Fruit fly (Drosophila melanogaster) whole organism, embryonic: ENCODE measurements around the gene CG9389.

ENCODE experiments used
- CG13287 ChIP-seq: fragments of 200-800 bp; sonication (Bioruptor generic); IDR thresholded peaks from 2 replicates; pipeline ENCODE4 v1.3.6; 2022; ENCODE audit warnings: missing biosample characterization, missing genetic modification characterization; ENCODE audit not compliant: partially characterized antibody
- CG14710 ChIP-seq: fragments of 200-800 bp; sonication (Bioruptor generic); optimal IDR thresholded peaks from 3 replicates; lab custom pipeline; 2019; ENCODE audit warnings: missing biosample characterization, mild to moderate bottlenecking, missing genetic modification characterization, moderate library complexity
- Dip2 ChIP-seq: fragments of 200-800 bp; sonication (Bioruptor generic); IDR thresholded peaks from 2 replicates; pipeline ENCODE4 v1.3.6; 2022; ENCODE audit warnings: missing biosample characterization, missing genetic modification characterization
- H15 ChIP-seq: fragments of 200-800 bp; sonication (Bioruptor generic); IDR thresholded peaks from 3 replicates; pipeline ENCODE4 v1.3.6; 2022; ENCODE audit warnings: missing biosample characterization, missing genetic modification characterization
- Ravus ChIP-seq: fragments of 200-800 bp; sonication (Bioruptor generic); IDR thresholded peaks from 2 replicates; pipeline ENCODE4 v1.3.6; 2022; ENCODE audit warnings: missing biosample characterization, missing genetic modification characterization
- Sox100B ChIP-seq: fragments of 200-800 bp; sonication (Bioruptor generic); optimal IDR thresholded peaks from 3 replicates; lab custom pipeline; 2018; ENCODE audit warnings: missing biosample characterization, mild to moderate bottlenecking, missing genetic modification characterization
- inv ChIP-seq: fragments of 200-800 bp; sonication (Bioruptor generic); IDR thresholded peaks from 2 replicates; pipeline ENCODE4 v1.3.6; 2022; ENCODE audit warnings: missing biosample characterization, missing genetic modification characterization; ENCODE audit not compliant: partially characterized antibody
- p53 ChIP-seq: fragments of 200-800 bp; sonication (Bioruptor generic); optimal IDR thresholded peaks from 2 replicates; lab custom pipeline; 2016; ENCODE audit warnings: missing biosample characterization, missing genetic modification characterization
- usp ChIP-seq: fragments of >200 bp; optimal IDR thresholded peaks from 2 replicates; lab custom pipeline; 2017; ENCODE audit warnings: missing biosample characterization, missing genetic modification characterization

DNA sequence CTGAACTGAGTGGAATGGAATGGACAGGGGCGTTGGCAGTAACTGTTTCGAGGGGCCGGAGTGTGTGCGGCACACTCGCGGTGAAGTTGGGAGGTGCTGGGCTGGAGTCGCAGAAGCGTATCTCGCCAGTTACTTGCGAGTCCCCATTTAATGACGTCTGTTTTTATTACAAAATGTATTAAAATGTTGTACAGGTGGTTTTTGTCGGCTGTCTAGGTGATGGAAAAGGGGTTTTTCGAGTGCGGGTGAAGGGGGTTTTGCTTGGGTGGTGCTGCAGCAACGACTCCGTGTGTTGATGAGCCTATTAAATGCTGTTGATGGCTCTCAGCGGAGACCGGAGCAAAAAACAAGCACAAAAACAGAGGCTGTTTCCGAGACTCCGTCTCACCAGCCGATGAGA, 19.0 kb downstream of the CG9389 start:
- TF ChIP-seq usp (GFP tag; lab: Kevin White, UChicago) (no peak), Ravus (no peak), CG13287 (GFP tag; lab: Robert Waterston, UW) (no peak), Dip2 (GFP tag; lab: Robert Waterston, UW) (no peak), H15 (GFP tag; lab: Robert Waterston, UW) (no peak), inv (GFP tag; lab: Robert Waterston, UW) (no peak), Sox100B (no peak), p53 (GFP tag; lab: Kevin White, UChicago) (no peak), CG14710 (tag; lab: Kevin White, UChicago) (no peak)
